Worm (Caenorhabditis elegans) whole organism, late embryonic: Measurements from ENCODE around the gene fbxa-189.

Experiments used
- C08G9.2 ChIP-seq: sonication (generic microtip); optimal IDR thresholded peaks from 2 replicates; lab custom pipeline; 2016; ENCODE audit warnings: mild to moderate bottlenecking, missing genetic modification characterization, moderate library complexity, missing compliant biosample characterization
- C38D4.7 ChIP-seq: fragments of 200-800 bp; sonication (Bioruptor generic); optimal IDR thresholded peaks from 2 replicates; lab custom pipeline; 2018; ENCODE audit warnings: mild to moderate bottlenecking, missing genetic modification characterization, moderate library complexity, missing compliant biosample characterization
- F13H6.1 ChIP-seq: sonication (generic microtip); optimal IDR thresholded peaks from 2 replicates; lab custom pipeline; 2016; ENCODE audit warnings: missing genetic modification characterization, missing compliant biosample characterization
- K02D7.2 ChIP-seq: sonication (generic microtip); optimal IDR thresholded peaks from 2 replicates; lab custom pipeline; 2017; ENCODE audit warnings: mild to moderate bottlenecking, missing genetic modification characterization, missing compliant biosample characterization
- T23F11.4 ChIP-seq: fragments of 200-800 bp; sonication (Bioruptor generic); optimal IDR thresholded peaks from 2 replicates; lab custom pipeline; 2018; ENCODE audit warnings: mild to moderate bottlenecking, missing genetic modification characterization, missing compliant biosample characterization
- Y22D7AL.16 ChIP-seq: sonication (generic microtip); optimal IDR thresholded peaks from 2 replicates; lab custom pipeline; 2016; ENCODE audit warnings: missing genetic modification characterization, missing compliant biosample characterization
- ahr-1 ChIP-seq: sonication (generic microtip); optimal IDR thresholded peaks from 2 replicates; lab custom pipeline; 2016; ENCODE audit warnings: missing genetic modification characterization, missing compliant biosample characterization
- ama-1 ChIP-seq: fragments of 150-350 bp; optimal IDR thresholded peaks from 2 replicates; lab custom pipeline; 2014
- ceh-14 ChIP-seq: sonication (generic microtip); optimal IDR thresholded peaks from 2 replicates; lab custom pipeline; 2016; ENCODE audit warnings: missing genotype, missing genetic modification characterization, missing compliant biosample characterization
- ceh-2 ChIP-seq: sonication (generic microtip); optimal IDR thresholded peaks from 2 replicates; lab custom pipeline; 2016; ENCODE audit warnings: missing genotype, missing genetic modification characterization, missing compliant biosample characterization
- ceh-22 ChIP-seq: sonication (generic microtip); optimal IDR thresholded peaks from 2 replicates; lab custom pipeline; 2017; ENCODE audit warnings: missing biosample characterization, missing genetic modification characterization
- ceh-24 ChIP-seq: sonication (generic microtip); optimal IDR thresholded peaks from 2 replicates; lab custom pipeline; 2016; ENCODE audit warnings: mild to moderate bottlenecking, missing genetic modification characterization, missing compliant biosample characterization
- ceh-45 ChIP-seq: fragments of 200-800 bp; sonication (Bioruptor generic); IDR thresholded peaks from 2 replicates; pipeline ENCODE4 v1.3.6; 2022; ENCODE audit warnings: missing genetic modification reagents, missing genetic modification characterization, missing compliant biosample characterization
- ceh-6 ChIP-seq: fragments of 200-800 bp; sonication (Bioruptor generic); optimal IDR thresholded peaks from 2 replicates; lab custom pipeline; 2018; ENCODE audit warnings: mild to moderate bottlenecking, missing genetic modification characterization, missing compliant biosample characterization
- dmd-4 ChIP-seq: sonication (generic microtip); optimal IDR thresholded peaks from 2 replicates; lab custom pipeline; 2016; ENCODE audit warnings: borderline replicate concordance, missing genetic modification characterization, missing compliant biosample characterization
- ets-4 ChIP-seq: sonication (generic microtip); optimal IDR thresholded peaks from 2 replicates; lab custom pipeline; 2016; ENCODE audit warnings: missing genetic modification characterization, missing compliant biosample characterization
- eyg-1 ChIP-seq: sonication (generic microtip); optimal IDR thresholded peaks from 2 replicates; lab custom pipeline; 2016; ENCODE audit warnings: missing genotype, missing genetic modification characterization, missing compliant biosample characterization
- fax-1 ChIP-seq: sonication (generic microtip); optimal IDR thresholded peaks from 2 replicates; lab custom pipeline; 2016; ENCODE audit warnings: missing genotype, missing genetic modification characterization, missing compliant biosample characterization
- fkh-10 ChIP-seq: fragments of 150-350 bp; optimal IDR thresholded peaks from 2 replicates; lab custom pipeline; 2014; ENCODE audit warnings: missing biosample characterization, missing genetic modification reagents, missing genetic modification characterization
- fkh-6 ChIP-seq: sonication (generic microtip); optimal IDR thresholded peaks from 2 replicates; lab custom pipeline; 2016; ENCODE audit warnings: missing genetic modification characterization, missing compliant biosample characterization
- hlh-15 ChIP-seq: sonication (generic microtip); optimal IDR thresholded peaks from 2 replicates; lab custom pipeline; 2016; ENCODE audit warnings: missing genetic modification characterization, missing compliant biosample characterization
- hlh-30 ChIP-seq: sonication (generic microtip); optimal IDR thresholded peaks from 2 replicates; lab custom pipeline; 2017; ENCODE audit warnings: antibody characterized with exemption, missing genetic modification characterization, missing compliant biosample characterization; ENCODE audit not compliant: insufficient read depth
- hlh-6 ChIP-seq: sonication (generic microtip); optimal IDR thresholded peaks from 2 replicates; lab custom pipeline; 2016; ENCODE audit warnings: missing genotype, missing genetic modification characterization, missing compliant biosample characterization
- hlh-8 ChIP-seq: sonication (generic microtip); optimal IDR thresholded peaks from 2 replicates; lab custom pipeline; 2016; ENCODE audit warnings: missing genotype, missing genetic modification characterization, missing compliant biosample characterization
- lin-11 ChIP-seq: fragments of 200-800 bp; sonication (Bioruptor generic); optimal IDR thresholded peaks from 2 replicates; lab custom pipeline; 2018; ENCODE audit warnings: mild to moderate bottlenecking, missing genetic modification characterization, missing compliant biosample characterization
- nfya-1 ChIP-seq: sonication (generic microtip); optimal IDR thresholded peaks from 2 replicates; lab custom pipeline; 2017; ENCODE audit warnings: missing genetic modification characterization, mild to moderate bottlenecking, missing compliant biosample characterization, antibody characterized with exemption, moderate library complexity
- nhr-11 ChIP-seq: fragments of 150-350 bp; optimal IDR thresholded peaks from 2 replicates; lab custom pipeline; 2014; ENCODE audit warnings: missing biosample characterization, missing genetic modification characterization
- npax-4 ChIP-seq: sonication (generic microtip); optimal IDR thresholded peaks from 2 replicates; lab custom pipeline; 2016; ENCODE audit warnings: missing genetic modification characterization, missing compliant biosample characterization
- odd-2 ChIP-seq: sonication (generic microtip); optimal IDR thresholded peaks from 2 replicates; lab custom pipeline; 2017; ENCODE audit warnings: antibody characterized with exemption, mild to moderate bottlenecking, missing genetic modification characterization, missing compliant biosample characterization
- pax-1 ChIP-seq: fragments of 150-350 bp; optimal IDR thresholded peaks from 2 replicates; lab custom pipeline; 2014; ENCODE audit warnings: missing biosample characterization, missing genetic modification characterization
- pha-2 ChIP-seq: sonication (generic microtip); optimal IDR thresholded peaks from 2 replicates; lab custom pipeline; 2017; ENCODE audit warnings: mild to moderate bottlenecking, missing genetic modification characterization, missing compliant biosample characterization
- pha-4 ChIP-seq: fragments of 150-350 bp; optimal IDR thresholded peaks from 2 replicates; lab custom pipeline; 2018; ENCODE audit warnings: missing biosample characterization, missing genetic modification reagents, missing genetic modification characterization
- pqm-1 ChIP-seq: sonication (generic microtip); optimal IDR thresholded peaks from 2 replicates; lab custom pipeline; 2016; ENCODE audit warnings: missing genetic modification characterization, missing compliant biosample characterization
- pros-1 ChIP-seq: fragments of 150-350 bp; optimal IDR thresholded peaks from 2 replicates; lab custom pipeline; 2014; ENCODE audit warnings: missing biosample characterization, missing genetic modification reagents, missing genetic modification characterization
- rnt-1 ChIP-seq: sonication (generic microtip); optimal IDR thresholded peaks from 2 replicates; lab custom pipeline; 2016; ENCODE audit warnings: missing genetic modification characterization, missing compliant biosample characterization
- sdc-2 ChIP-seq: sonication (generic microtip); optimal IDR thresholded peaks from 2 replicates; lab custom pipeline; 2016; ENCODE audit warnings: missing genotype, missing genetic modification characterization, missing compliant biosample characterization
- sox-2 ChIP-seq: fragments of 200-800 bp; sonication (Bioruptor generic); IDR thresholded peaks from 2 replicates; pipeline ENCODE4 v1.3.6; 2022; ENCODE audit warnings: missing genetic modification reagents, missing genetic modification characterization, missing compliant biosample characterization
- syd-9 ChIP-seq: sonication (generic microtip); optimal IDR thresholded peaks from 2 replicates; lab custom pipeline; 2016; ENCODE audit warnings: mild to moderate bottlenecking, missing genetic modification characterization, moderate library complexity, missing compliant biosample characterization
- tbx-2 ChIP-seq: sonication (generic microtip); optimal IDR thresholded peaks from 2 replicates; lab custom pipeline; 2016; ENCODE audit warnings: missing genetic modification characterization, missing compliant biosample characterization
- tbx-7 ChIP-seq: sonication (generic microtip); optimal IDR thresholded peaks from 2 replicates; lab custom pipeline; 2016; ENCODE audit warnings: missing genotype, missing genetic modification characterization, missing compliant biosample characterization
- unc-3 ChIP-seq, 2 experiments: fragments of 200-800 bp in 1 of 2; sonication (Bioruptor generic) in 1 of 2; sonication (generic microtip) in 1 of 2; conservative IDR thresholded peaks in 1 of 2; optimal IDR thresholded peaks in 1 of 2; 2 replicates each; pipeline versions ENCODE4 v1.3.6 to Lab custom; 2016 to 2022; ENCODE audit warnings: missing compliant biosample characterization in 2 of 2, missing genetic modification characterization in 2 of 2, missing genetic modification reagents in 1 of 2
- unc-55 ChIP-seq: sonication (generic microtip); optimal IDR thresholded peaks from 2 replicates; lab custom pipeline; 2017; ENCODE audit warnings: missing biosample characterization, missing genetic modification reagents, missing genetic modification characterization
- unc-86 ChIP-seq: sonication (generic microtip); optimal IDR thresholded peaks from 2 replicates; lab custom pipeline; 2016; ENCODE audit warnings: missing genetic modification characterization, missing compliant biosample characterization
- zip-5 ChIP-seq: sonication (generic microtip); optimal IDR thresholded peaks from 2 replicates; lab custom pipeline; 2016; ENCODE audit warnings: missing genetic modification characterization, missing compliant biosample characterization

Gene fbxa-189

DNA sequence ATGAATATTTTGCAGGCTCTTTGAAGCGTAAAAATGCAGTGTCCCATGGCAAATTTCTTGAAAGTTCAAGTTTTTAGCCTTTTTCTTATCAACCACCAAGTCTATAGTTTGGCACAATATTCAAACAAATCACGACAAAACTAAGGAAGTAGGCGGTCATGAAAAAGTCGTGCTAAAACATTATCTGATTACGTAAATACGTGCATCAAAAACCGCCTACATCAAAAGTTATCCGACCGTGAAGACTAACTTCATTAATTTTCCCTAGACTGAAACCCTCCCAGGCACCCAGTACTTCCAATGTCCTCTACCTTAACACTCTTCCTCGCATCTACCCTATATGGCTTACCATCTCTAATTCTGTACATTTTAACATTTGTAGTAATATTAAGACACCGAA, 16.5 kb upstream of the fbxa-189 start, which contains the start of gene srg-44:
Gene srg-44 (plus strand): TSS at position 301 of the 400 bp plus-strand sequence.
- TF ChIP-seq T23F11.4 (GFP tag; lab: Kevin White, UChicago) (no peak), rnt-1 (tag; lab: Kevin White, UChicago) (no peak), tbx-2 (tag; lab: Kevin White, UChicago) (no peak), pha-4 (no peak), syd-9 (no peak), C38D4.7 (no peak), ahr-1 (no peak), nfya-1 (tag; lab: Kevin White, UChicago) (no peak), pros-1 (no peak), ceh-6 (GFP tag; lab: Kevin White, UChicago) (no peak), fkh-6 (tag; lab: Kevin White, UChicago) (no peak), unc-86 (tag; lab: Kevin White, UChicago) (no peak), ceh-24 (tag; lab: Kevin White, UChicago) (no peak), odd-2 (tag; lab: Kevin White, UChicago) (no peak), sox-2 (GFP tag; lab: Robert Waterston, UW) (no peak), zip-5 (no peak), nhr-11 (tag; lab: Kevin White, UChicago) (no peak), hlh-6 (tag; lab: Kevin White, UChicago) (no peak), unc-55 (GFP tag; lab: Kevin White, UChicago) (no peak)

- TF ChIP-seq ama-1, result no peak
- no peak for TF ChIP-seq hlh-15 (tag; lab: Kevin White, UChicago)
- TF ChIP-seq fkh-6 (tag; lab: Kevin White, UChicago), result no peak
- no peak for TF ChIP-seq unc-3 (GFP tag; conservative IDR thresholded peaks at IDR 0.05; lab: Robert Waterston, UW)
- TF ChIP-seq unc-3 (tag; optimal IDR thresholded peaks at IDR 0.05; lab: Kevin White, UChicago), result no peak
- TF ChIP-seq C38D4.7, result no peak
- TF ChIP-seq eyg-1 (tag; lab: Kevin White, UChicago), result no peak
- no peak for TF ChIP-seq syd-9
- no peak for TF ChIP-seq dmd-4 (tag; lab: Kevin White, UChicago)
- TF ChIP-seq npax-4 (tag; lab: Kevin White, UChicago), result no peak
- no peak for TF ChIP-seq sdc-2 (tag; lab: Kevin White, UChicago)
- TF ChIP-seq pha-2 (tag; lab: Kevin White, UChicago), result no peak
- TF ChIP-seq pax-1 (tag; lab: Kevin White, UChicago), result no peak
- no peak for TF ChIP-seq ceh-45 (GFP tag; lab: Robert Waterston, UW)
- no peak for TF ChIP-seq T23F11.4 (GFP tag; lab: Kevin White, UChicago)
- TF ChIP-seq nfya-1 (tag; lab: Kevin White, UChicago), result no peak
- TF ChIP-seq lin-11 (tag; lab: Kevin White, UChicago), result no peak
- TF ChIP-seq ceh-24 (tag; lab: Kevin White, UChicago), result no peak
Observed at ce11 chrV:17331340-17331739, 13.7 kb upstream of the fbxa-189 start, which contains the start of gene fbxa-185. TSS of gene fbxa-185 (plus strand) at chrV:17331640.

DNA sequence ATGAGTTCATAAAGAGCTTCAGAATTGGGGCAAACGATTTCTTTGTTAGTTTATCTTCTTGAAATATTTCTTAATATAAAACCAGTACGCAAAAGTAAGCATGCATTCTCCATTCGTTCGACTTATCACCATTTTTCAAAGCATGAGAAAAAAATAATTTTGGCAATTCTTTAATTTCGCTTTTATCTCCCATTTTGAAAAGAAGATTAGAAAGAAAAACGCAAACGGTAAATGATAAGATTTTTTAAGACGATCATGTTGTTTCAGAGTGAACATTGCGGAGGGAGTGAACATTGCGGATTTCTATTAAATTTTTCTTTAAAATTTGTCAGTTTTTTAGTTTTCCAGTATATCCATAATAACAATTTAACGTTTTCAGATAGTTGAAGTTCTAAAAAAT, 5.7 kb upstream of the fbxa-189 start:
- TF ChIP-seq ceh-14 (tag; lab: Kevin White, UChicago) (no peak), unc-86 (tag; lab: Kevin White, UChicago) (no peak)

- TF ChIP-seq Y22D7AL.16 (tag; lab: Kevin White, UChicago) (no peak), hlh-30 (no peak), ahr-1 (no peak), fax-1 (tag; lab: Kevin White, UChicago) (no peak), K02D7.2 (no peak), pqm-1 (tag; lab: Kevin White, UChicago) (no peak), ceh-2 (tag; lab: Kevin White, UChicago) (no peak), pha-4 (no peak), ceh-24 (tag; lab: Kevin White, UChicago) (no peak), ceh-22 (tag; lab: Kevin White, UChicago) (no peak), C08G9.2 (tag; lab: Kevin White, UChicago) (no peak), ceh-45 (GFP tag; lab: Robert Waterston, UW) (no peak), tbx-7 (tag; lab: Kevin White, UChicago) (no peak), hlh-8 (tag; lab: Kevin White, UChicago) (no peak), lin-11 (tag; lab: Kevin White, UChicago) (no peak), ets-4 (tag; lab: Kevin White, UChicago) (no peak), fkh-10 (no peak), zip-5 (no peak), unc-86 (tag; lab: Kevin White, UChicago) (no peak), F13H6.1 (no peak)
- TF ChIP-seq, all 69 proteins: peak for 0
Observed at ce11 chrV:17347602-17348001, 2.6 kb downstream of the fbxa-189 start, which contains the start of gene skr-5. TSS of gene skr-5 (plus strand) at chrV:17347902.
